Fruit fly (Drosophila melanogaster): ENCODE results near the gene gdrd.

The gdrd gene

dm6 chr3L:14652554-14652953 is 38.6 kb upstream of the gdrd start (continued):
- peak; percentile 85 for TF ChIP-seq PHDP (tag; optimal IDR thresholded peaks at IDR 0.05)
- peak; percentile 64; the same call in 1 of the 2 replicates for TF ChIP-seq Ptx1 (GFP tag; IDR thresholded peaks at IDR 0.05)
- peak; percentile 93 for TF ChIP-seq Blimp-1 (GFP tag; optimal IDR thresholded peaks at IDR 0.05)
- TF ChIP-seq Mes4 (GFP tag; optimal IDR thresholded peaks at IDR 0.05): peak; percentile 68
- peak; percentile 68 for TF ChIP-seq NC2α (GFP tag; optimal IDR thresholded peaks at IDR 0.05)
- no peak for TF ChIP-seq Kr (GFP tag; optimal IDR thresholded peaks at IDR 0.05)
- TF ChIP-seq unc-4 (GFP tag; IDR thresholded peaks at IDR 0.05; ENCODE audit: partially characterized antibody): no peak
- no peak for TF ChIP-seq CG34422 (GFP tag; IDR thresholded peaks at IDR 0.05)
- 0 out of 2 replicates have a peak, but pooled peaks have one; percentile 40 for TF ChIP-seq CG1024 (GFP tag; IDR thresholded peaks at IDR 0.05)
- no peak for TF ChIP-seq Poxn (GFP tag; IDR thresholded peaks at IDR 0.05)
- TF ChIP-seq CG14441 (GFP tag; IDR thresholded peaks at IDR 0.05): no peak
- peak; percentile 66 for TF ChIP-seq tio (GFP tag; optimal IDR thresholded peaks at IDR 0.05)
- TF ChIP-seq zen2 (GFP tag; IDR thresholded peaks at IDR 0.05; ENCODE audit: partially characterized antibody): no peak
- TF ChIP-seq Nf-YC (tag; optimal IDR thresholded peaks at IDR 0.05): no peak
- no peak for TF ChIP-seq rib (GFP tag; IDR thresholded peaks at IDR 0.05)
- TF ChIP-seq Bdp1 (GFP tag; optimal IDR thresholded peaks at IDR 0.05): peak; percentile 35
- peak; percentile 66 for TF ChIP-seq bcd (GFP tag; optimal IDR thresholded peaks at IDR 0.05)
- TF ChIP-seq HLH4C (GFP tag; IDR thresholded peaks at IDR 0.05; ENCODE audit: partially characterized antibody): no peak
- TF ChIP-seq Rfx (GFP tag; IDR thresholded peaks at IDR 0.05): 0 out of 2 replicates have a peak, but pooled peaks have one; percentile 13
- peak; percentile 78 for TF ChIP-seq sd (tag; optimal IDR thresholded peaks at IDR 0.05)
- peak; percentile 3 to 52 for TF ChIP-seq Hr51 (GFP tag; optimal IDR thresholded peaks at IDR 0.05)
- TF ChIP-seq salm (tag; optimal IDR thresholded peaks at IDR 0.05): peak; percentile 66
- peak in 1 of 3 experiments; percentile 75 for TF ChIP-seq Stat92E (GFP tag; optimal IDR thresholded peaks at IDR 0.05)
- TF ChIP-seq ham (GFP tag; IDR thresholded peaks at IDR 0.05): no peak
- peak; percentile 49 for TF ChIP-seq cwo (GFP tag; optimal IDR thresholded peaks at IDR 0.05)
- peak; percentile 95 for TF ChIP-seq CG15601 (tag; optimal IDR thresholded peaks at IDR 0.05)
- TF ChIP-seq CG10979 (tag; optimal IDR thresholded peaks at IDR 0.05): peak; percentile 95
- TF ChIP-seq zfh2 (GFP tag; optimal IDR thresholded peaks at IDR 0.05): no peak
- peak; percentile 90 for TF ChIP-seq CG2202 (tag; optimal IDR thresholded peaks at IDR 0.05)
- no peak for TF ChIP-seq z (GFP tag; IDR thresholded peaks at IDR 0.05)
- no peak for TF ChIP-seq CG16779 (GFP tag; IDR thresholded peaks at IDR 0.05)
- peak; percentile 5 for TF ChIP-seq CG14965 (GFP tag; optimal IDR thresholded peaks at IDR 0.05; ENCODE audit: borderline replicate concordance)
- peak; percentile 21 for TF ChIP-seq disco-r (GFP tag; optimal IDR thresholded peaks at IDR 0.05)
- no peak for TF ChIP-seq CG17912 (GFP tag; optimal IDR thresholded peaks at IDR 0.05)
- no peak for TF ChIP-seq fd102C (GFP tag; optimal IDR thresholded peaks at IDR 0.05)
- no peak for TF ChIP-seq Lpt (GFP tag; optimal IDR thresholded peaks at IDR 0.05)
- TF ChIP-seq Side (GFP tag; optimal IDR thresholded peaks at IDR 0.05): peak; percentile 69
- peak in 1 of 2 experiments; percentile 66 for TF ChIP-seq Eip74EF (GFP tag; optimal IDR thresholded peaks at IDR 0.05)
- TF ChIP-seq Taf1 (GFP tag; IDR thresholded peaks at IDR 0.05): no peak
- TF ChIP-seq CG13287 (GFP tag; IDR thresholded peaks at IDR 0.05; ENCODE audit: partially characterized antibody): no peak
- TF ChIP-seq Dfd (GFP tag; optimal IDR thresholded peaks at IDR 0.05): no peak
- no peak for TF ChIP-seq bigmax (GFP tag; optimal IDR thresholded peaks at IDR 0.05)
- TF ChIP-seq lov (optimal IDR thresholded peaks at IDR 0.05): no peak
- TF ChIP-seq lov (GFP tag; IDR thresholded peaks at IDR 0.05): peak; percentile 75; the same call in 2 of the 3 replicates
- no peak for TF ChIP-seq CG15011 (GFP tag; optimal IDR thresholded peaks at IDR 0.05)
- TF ChIP-seq NK7.1 (GFP tag; optimal IDR thresholded peaks at IDR 0.05): no peak
- TF ChIP-seq CG30431 (GFP tag; optimal IDR thresholded peaks at IDR 0.05): peak; percentile 57
- TF ChIP-seq twi (tag; optimal IDR thresholded peaks at IDR 0.05): peak; percentile 77
- peak; percentile 69 for TF ChIP-seq Asciz (GFP tag; optimal IDR thresholded peaks at IDR 0.05)
- TF ChIP-seq gsb-n (tag; optimal IDR thresholded peaks at IDR 0.05): peak; percentile 91
